Worm (Caenorhabditis elegans) whole organism, L3 larva: ENCODE data around the gene C16C8.8.

Source experiments
- R02D3.7 ChIP-seq: fragments of 150-350 bp; optimal IDR thresholded peaks from 2 replicates; lab custom pipeline; 2014; ENCODE audit warnings: missing biosample characterization, missing genetic modification characterization
- ama-1 ChIP-seq: fragments of 150-350 bp; optimal IDR thresholded peaks from 2 replicates; lab custom pipeline; 2018
- ceh-16 ChIP-seq: sonication (generic microtip); optimal IDR thresholded peaks from 2 replicates; lab custom pipeline; 2017; ENCODE audit warnings: missing biosample characterization, missing genetic modification characterization
- ceh-28 ChIP-seq: fragments of 150-350 bp; optimal IDR thresholded peaks from 2 replicates; lab custom pipeline; 2014; ENCODE audit warnings: missing biosample characterization, missing genetic modification reagents, missing genetic modification characterization
- egl-27 ChIP-seq: sonication (generic microtip); optimal IDR thresholded peaks from 4 replicates; lab custom pipeline; 2017; ENCODE audit warnings: missing biosample characterization, missing genetic modification reagents, missing genetic modification characterization
- egl-5 ChIP-seq: fragments of 150-350 bp; optimal IDR thresholded peaks from 2 replicates; lab custom pipeline; 2017; ENCODE audit warnings: missing biosample characterization, missing genetic modification reagents, missing genetic modification characterization, inconsistent platforms
- elt-1 ChIP-seq: fragments of 150-350 bp; optimal IDR thresholded peaks from 2 replicates; lab custom pipeline; 2014; ENCODE audit warnings: missing biosample characterization, missing genetic modification characterization
- elt-2 ChIP-seq: sonication (generic microtip); optimal IDR thresholded peaks from 2 replicates; lab custom pipeline; 2016; ENCODE audit warnings: missing genetic modification reagents, mild to moderate bottlenecking, missing genetic modification characterization, missing compliant biosample characterization
- elt-3 ChIP-seq, 3 experiments: fragments of 150-350 bp in 1 of 3; sonication (generic microtip) in 2 of 3; optimal IDR thresholded peaks; 2 replicates in 2 of 3; 4 replicates in 1 of 3; lab custom pipeline; 2014 to 2017; ENCODE audit warnings: missing biosample characterization in 3 of 3, missing genetic modification characterization in 3 of 3
- fkh-10 ChIP-seq: sonication (generic microtip); optimal IDR thresholded peaks from 2 replicates; lab custom pipeline; 2017; ENCODE audit warnings: missing biosample characterization, missing genetic modification reagents, missing genetic modification characterization
- fkh-2 ChIP-seq: fragments of 150-350 bp; optimal IDR thresholded peaks from 2 replicates; lab custom pipeline; 2014; ENCODE audit warnings: missing biosample characterization, missing genetic modification reagents, missing genetic modification characterization
- fos-1 ChIP-seq: fragments of 150-350 bp; optimal IDR thresholded peaks from 2 replicates; lab custom pipeline; 2014; ENCODE audit warnings: missing biosample characterization, missing genetic modification characterization
- hmg-11 ChIP-seq: sonication (generic microtip); optimal IDR thresholded peaks from 2 replicates; lab custom pipeline; 2016; ENCODE audit warnings: missing genetic modification characterization, missing compliant biosample characterization
- jun-1 ChIP-seq: fragments of 150-350 bp; optimal IDR thresholded peaks from 2 replicates; lab custom pipeline; 2014; ENCODE audit warnings: missing biosample characterization, missing genetic modification reagents, missing genetic modification characterization
- lin-15B ChIP-seq: fragments of 150-350 bp; optimal IDR thresholded peaks from 2 replicates; lab custom pipeline; 2014; ENCODE audit warnings: missing biosample characterization, missing genetic modification characterization
- lin-39 ChIP-seq: fragments of 150-350 bp; optimal IDR thresholded peaks from 2 replicates; lab custom pipeline; 2018; ENCODE audit warnings: missing biosample characterization, missing genetic modification reagents, missing genetic modification characterization
- lsy-12 ChIP-seq: sonication (generic microtip); optimal IDR thresholded peaks from 2 replicates; lab custom pipeline; 2016; ENCODE audit warnings: mild to moderate bottlenecking, missing genetic modification characterization, missing compliant biosample characterization
- mdl-1 ChIP-seq: fragments of 150-350 bp; optimal IDR thresholded peaks from 2 replicates; lab custom pipeline; 2014; ENCODE audit warnings: missing biosample characterization, missing genetic modification characterization
- nfya-1 ChIP-seq: sonication (generic microtip); optimal IDR thresholded peaks from 2 replicates; lab custom pipeline; 2017; ENCODE audit warnings: missing genetic modification characterization, mild to moderate bottlenecking, missing compliant biosample characterization, antibody characterized with exemption, moderate library complexity; ENCODE audit not compliant: insufficient read depth
- nhr-23 ChIP-seq: fragments of 150-350 bp; optimal IDR thresholded peaks from 2 replicates; lab custom pipeline; 2014; ENCODE audit warnings: missing biosample characterization, missing genetic modification reagents, missing genetic modification characterization
- nhr-28 ChIP-seq: fragments of 150-350 bp; optimal IDR thresholded peaks from 2 replicates; lab custom pipeline; 2014; ENCODE audit warnings: missing biosample characterization, missing genetic modification characterization
- nhr-43 ChIP-seq: sonication (generic microtip); optimal IDR thresholded peaks from 2 replicates; lab custom pipeline; 2016; ENCODE audit warnings: mild to moderate bottlenecking, missing genetic modification characterization, missing compliant biosample characterization; ENCODE audit not compliant: poor library complexity, severe bottlenecking
- nhr-67 ChIP-seq: fragments of 150-350 bp; optimal IDR thresholded peaks from 2 replicates; lab custom pipeline; 2014; ENCODE audit warnings: missing biosample characterization, missing genetic modification characterization
- nhr-76 ChIP-seq: fragments of 150-350 bp; sonication (generic microtip); optimal IDR thresholded peaks from 5 replicates; lab custom pipeline; 2014; ENCODE audit warnings: missing biosample characterization, missing genetic modification characterization
- nhr-77 ChIP-seq: fragments of 150-350 bp; optimal IDR thresholded peaks from 2 replicates; lab custom pipeline; 2014; ENCODE audit warnings: missing biosample characterization, missing genetic modification characterization
- pha-4 ChIP-seq: fragments of 150-350 bp; optimal IDR thresholded peaks from 2 replicates; lab custom pipeline; 2014; ENCODE audit warnings: missing biosample characterization, missing genetic modification reagents, missing genetic modification characterization
- pqm-1 ChIP-seq: fragments of 150-350 bp; optimal IDR thresholded peaks from 2 replicates; lab custom pipeline; 2017; ENCODE audit warnings: missing biosample characterization, missing genetic modification characterization, inconsistent platforms
- sea-2 ChIP-seq: fragments of 150-350 bp; sonication (generic microtip); optimal IDR thresholded peaks from 4 replicates; lab custom pipeline; 2014; ENCODE audit warnings: missing biosample characterization, missing genetic modification reagents, missing genetic modification characterization
- skn-1 ChIP-seq: fragments of 150-350 bp; optimal IDR thresholded peaks from 2 replicates; lab custom pipeline; 2014; ENCODE audit warnings: missing biosample characterization, missing genetic modification characterization
- snpc-4 ChIP-seq: fragments of 150-350 bp; optimal IDR thresholded peaks from 2 replicates; lab custom pipeline; 2014; ENCODE audit warnings: missing biosample characterization, missing genetic modification characterization
- tbx-2 ChIP-seq: sonication (generic microtip); optimal IDR thresholded peaks from 2 replicates; lab custom pipeline; 2016; ENCODE audit warnings: mild to moderate bottlenecking, missing genetic modification characterization, missing compliant biosample characterization
- unc-39 ChIP-seq: sonication (generic microtip); optimal IDR thresholded peaks from 4 replicates; lab custom pipeline; 2017; ENCODE audit warnings: missing biosample characterization, missing genetic modification characterization
- unc-62 ChIP-seq: fragments of 150-350 bp; sonication (generic microtip); optimal IDR thresholded peaks from 4 replicates; lab custom pipeline; 2014; ENCODE audit warnings: missing biosample characterization, missing genetic modification reagents, missing genetic modification characterization
- zag-1 ChIP-seq: fragments of 150-350 bp; optimal IDR thresholded peaks from 2 replicates; lab custom pipeline; 2014; ENCODE audit warnings: missing biosample characterization, missing genetic modification characterization
- ztf-4 ChIP-seq: fragments of 150-350 bp; optimal IDR thresholded peaks from 2 replicates; lab custom pipeline; 2014; ENCODE audit warnings: missing biosample characterization, missing genetic modification characterization

Gene C16C8.8

DNA sequence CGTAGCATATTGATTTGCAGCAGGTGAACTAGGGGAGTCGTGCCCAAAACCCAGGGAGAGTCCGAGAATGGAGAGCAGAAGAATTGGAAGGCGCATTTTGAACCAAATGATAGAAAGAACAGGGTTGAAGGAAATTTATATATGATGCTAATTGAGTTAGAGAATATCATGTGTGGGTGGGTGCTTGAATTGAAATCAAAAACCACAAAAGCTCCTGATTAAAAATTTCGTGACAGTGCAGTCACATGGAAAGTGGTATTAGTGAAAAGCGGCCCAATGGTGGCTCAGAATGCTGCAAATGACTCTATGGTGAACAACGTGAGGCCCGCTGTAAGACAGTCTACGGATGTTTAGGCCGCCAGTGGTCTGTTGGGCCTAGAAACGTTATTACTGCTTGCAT is at the start of gene C16C8.8:
TSS of gene C16C8.8 (minus strand) at position 101 of the 400 bp plus-strand sequence.
- TF ChIP-seq nhr-23 (tag; lab: Kevin White, UChicago) = no peak
- TF ChIP-seq mdl-1 (tag; lab: Kevin White, UChicago) = no peak
- TF ChIP-seq lsy-12 (tag; lab: Kevin White, UChicago) = no peak
- TF ChIP-seq nhr-77 (tag; lab: Kevin White, UChicago) = no peak
- TF ChIP-seq lin-15B (tag; lab: Kevin White, UChicago) = no peak
- TF ChIP-seq ceh-16 (tag; lab: Kevin White, UChicago) = no peak
- no peak for TF ChIP-seq fos-1 (tag; lab: Kevin White, UChicago)
- TF ChIP-seq fkh-2 (tag; lab: Kevin White, UChicago) = no peak
- no peak for TF ChIP-seq fkh-10 (GFP tag; lab: Kevin White, UChicago)
- TF ChIP-seq ztf-4 = no peak

- TF ChIP-seq jun-1 (tag; lab: Kevin White, UChicago) = no peak
- TF ChIP-seq tbx-2 (tag; lab: Kevin White, UChicago) = no peak
- TF ChIP-seq ztf-4 = no peak
- TF ChIP-seq ama-1 (lab: Kevin White, UChicago) = no peak
- TF ChIP-seq sea-2 (GFP tag; lab: Kevin White, UChicago) = no peak
- TF ChIP-seq pha-4 (tag; lab: Kevin White, UChicago) = no peak
- TF ChIP-seq nhr-67 (tag; lab: Kevin White, UChicago) = no peak
- TF ChIP-seq mdl-1 (tag; lab: Kevin White, UChicago) = no peak
- no peak for TF ChIP-seq unc-39 (tag; lab: Kevin White, UChicago)
Measured at ce11 chrII:3504717-3505116, 43.2 kb upstream of the C16C8.8 start, which contains the start of gene cyh-1. Gene cyh-1 (plus strand): TSS chrII:3505017.

DNA sequence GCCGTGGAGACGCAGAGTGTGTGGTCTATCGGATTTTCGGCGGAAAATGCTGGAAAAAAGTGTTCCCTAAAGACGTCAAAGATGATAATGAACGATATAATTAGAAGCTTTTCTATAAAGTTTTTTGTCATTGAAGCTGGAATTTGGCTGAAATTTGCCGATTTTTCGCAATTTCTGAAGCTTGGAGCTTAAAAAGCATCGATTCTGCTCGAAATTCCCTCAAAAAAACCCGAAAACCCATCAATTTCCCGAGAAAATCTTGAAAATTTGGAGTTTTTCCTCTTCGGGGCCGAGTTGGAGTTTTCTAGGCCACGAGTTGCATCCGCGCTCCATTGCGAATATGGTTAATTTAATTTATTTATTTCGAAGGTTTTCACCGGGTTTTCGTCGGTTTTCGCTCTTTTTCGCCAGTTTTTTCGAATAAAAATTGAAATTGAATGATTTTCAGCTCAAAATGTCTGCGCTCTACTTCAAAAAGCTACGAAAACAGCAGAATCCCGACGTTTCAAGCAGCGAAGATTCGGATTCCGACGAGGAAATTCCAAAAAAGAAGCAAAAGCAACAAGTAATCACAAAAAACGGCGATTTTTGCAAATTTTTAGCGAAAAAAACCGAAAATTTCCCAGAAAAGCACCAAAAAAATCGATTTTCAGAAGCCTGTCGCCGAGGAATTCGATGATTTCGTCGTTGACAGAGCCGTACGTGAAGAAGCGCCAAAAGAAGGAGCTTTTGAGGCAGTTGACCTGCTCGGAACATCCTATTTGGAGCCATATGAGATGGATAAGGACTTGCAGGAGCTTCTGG is 41.2 kb upstream of the C16C8.8 start, which contains the start of the genes col-71 and Y49F6B.2:
TSS of gene col-71 (minus strand) at position 51 of the 804 bp plus-strand sequence.
TSS of gene Y49F6B.2 (plus strand) at position 449 of the 804 bp plus-strand sequence.
- TF ChIP-seq egl-5 (tag; lab: Kevin White, UChicago) (peak; percentile 63), nhr-76 (tag; lab: Kevin White, UChicago) (no peak), R02D3.7 (tag; lab: Kevin White, UChicago) (peak; percentile 29), ceh-28 (tag; lab: Kevin White, UChicago) (peak; percentile 47), lin-15B (tag; lab: Kevin White, UChicago) (peak; percentile 94), nfya-1 (tag; lab: Kevin White, UChicago) (peak; percentile 67), elt-2 (tag; lab: Kevin White, UChicago) (peak; percentile 28), ceh-16 (tag; lab: Kevin White, UChicago) (no peak), skn-1 (tag; lab: Kevin White, UChicago) (peak; percentile 30), mdl-1 (tag; lab: Kevin White, UChicago) (no peak), hmg-11 (tag; lab: Kevin White, UChicago) (peak; percentile 50), lin-39 (tag; lab: Kevin White, UChicago) (peak; percentile 68), elt-1 (tag; lab: Kevin White, UChicago) (no peak), tbx-2 (tag; lab: Kevin White, UChicago) (peak; percentile 21), pha-4 (tag; lab: Kevin White, UChicago) (peak; percentile 75), nhr-23 (tag; lab: Kevin White, UChicago) (peak; percentile 61), fkh-10 (GFP tag; lab: Kevin White, UChicago) (peak; percentile 59), nhr-28 (tag; lab: Kevin White, UChicago) (no peak), pqm-1 (tag; lab: Kevin White, UChicago) (no peak), snpc-4 (tag; lab: Kevin White, UChicago) (peak; percentile 73)

- TF ChIP-seq elt-1 (tag; lab: Kevin White, UChicago) (no peak), fkh-2 (tag; lab: Kevin White, UChicago) (no peak), zag-1 (no peak), egl-27 (tag; lab: Kevin White, UChicago) (no peak), unc-62 (GFP tag; lab: Kevin White, UChicago) (no peak), mdl-1 (tag; lab: Kevin White, UChicago) (no peak), jun-1 (tag; lab: Kevin White, UChicago) (no peak), nhr-67 (tag; lab: Kevin White, UChicago) (no peak), nhr-43 (tag; lab: Kevin White, UChicago) (no peak), elt-3 (tag; optimal IDR thresholded peaks at IDR 0.05; lab: Kevin White, UChicago) (no peak), pqm-1 (tag; lab: Kevin White, UChicago) (no peak), egl-5 (tag; lab: Kevin White, UChicago) (no peak), elt-2 (tag; lab: Kevin White, UChicago) (no peak)
Measured at ce11 chrII:3502011-3502410, 40.5 kb upstream of the C16C8.8 start.
